Worm (Caenorhabditis elegans) whole organism, late embryonic: ENCODE results near the gene F41F3.1.

ENCODE experiments used
- C08G9.2 ChIP-seq: sonication (generic microtip); optimal IDR thresholded peaks from 2 replicates; lab custom pipeline; 2016; ENCODE audit warnings: mild to moderate bottlenecking, missing genetic modification characterization, moderate library complexity, missing compliant biosample characterization
- F13H6.1 ChIP-seq: sonication (generic microtip); optimal IDR thresholded peaks from 2 replicates; lab custom pipeline; 2016; ENCODE audit warnings: missing genetic modification characterization, missing compliant biosample characterization
- K02D7.2 ChIP-seq: sonication (generic microtip); optimal IDR thresholded peaks from 2 replicates; lab custom pipeline; 2017; ENCODE audit warnings: mild to moderate bottlenecking, missing genetic modification characterization, missing compliant biosample characterization
- T23F11.4 ChIP-seq: fragments of 200-800 bp; sonication (Bioruptor generic); optimal IDR thresholded peaks from 2 replicates; lab custom pipeline; 2018; ENCODE audit warnings: mild to moderate bottlenecking, missing genetic modification characterization, missing compliant biosample characterization
- Y22D7AL.16 ChIP-seq: sonication (generic microtip); optimal IDR thresholded peaks from 2 replicates; lab custom pipeline; 2016; ENCODE audit warnings: missing genetic modification characterization, missing compliant biosample characterization
- ceh-14 ChIP-seq: sonication (generic microtip); optimal IDR thresholded peaks from 2 replicates; lab custom pipeline; 2016; ENCODE audit warnings: missing genotype, missing genetic modification characterization, missing compliant biosample characterization
- ceh-2 ChIP-seq: sonication (generic microtip); optimal IDR thresholded peaks from 2 replicates; lab custom pipeline; 2016; ENCODE audit warnings: missing genotype, missing genetic modification characterization, missing compliant biosample characterization
- ceh-22 ChIP-seq: sonication (generic microtip); optimal IDR thresholded peaks from 2 replicates; lab custom pipeline; 2017; ENCODE audit warnings: missing biosample characterization, missing genetic modification characterization
- ceh-24 ChIP-seq: sonication (generic microtip); optimal IDR thresholded peaks from 2 replicates; lab custom pipeline; 2016; ENCODE audit warnings: mild to moderate bottlenecking, missing genetic modification characterization, missing compliant biosample characterization
- ceh-30 ChIP-seq: fragments of 150-350 bp; optimal IDR thresholded peaks from 2 replicates; lab custom pipeline; 2014; ENCODE audit warnings: missing biosample characterization, missing genetic modification characterization
- ceh-31 ChIP-seq: sonication (generic microtip); optimal IDR thresholded peaks from 2 replicates; lab custom pipeline; 2016; ENCODE audit warnings: missing genetic modification characterization, missing compliant biosample characterization
- ceh-34 ChIP-seq: sonication (generic microtip); optimal IDR thresholded peaks from 2 replicates; lab custom pipeline; 2016; ENCODE audit warnings: mild to moderate bottlenecking, missing genetic modification characterization, missing compliant biosample characterization
- ceh-6 ChIP-seq: fragments of 200-800 bp; sonication (Bioruptor generic); optimal IDR thresholded peaks from 2 replicates; lab custom pipeline; 2018; ENCODE audit warnings: mild to moderate bottlenecking, missing genetic modification characterization, missing compliant biosample characterization
- dmd-4 ChIP-seq: sonication (generic microtip); optimal IDR thresholded peaks from 2 replicates; lab custom pipeline; 2016; ENCODE audit warnings: borderline replicate concordance, missing genetic modification characterization, missing compliant biosample characterization
- dve-1 ChIP-seq: sonication (generic microtip); optimal IDR thresholded peaks from 2 replicates; lab custom pipeline; 2017; ENCODE audit warnings: antibody characterized with exemption, mild to moderate bottlenecking, missing genetic modification characterization, missing compliant biosample characterization
- elt-2 ChIP-seq: sonication (generic microtip); optimal IDR thresholded peaks from 2 replicates; lab custom pipeline; 2016; ENCODE audit warnings: missing genetic modification reagents, missing genetic modification characterization, missing compliant biosample characterization
- ets-4 ChIP-seq: sonication (generic microtip); optimal IDR thresholded peaks from 2 replicates; lab custom pipeline; 2016; ENCODE audit warnings: missing genetic modification characterization, missing compliant biosample characterization
- fkh-6 ChIP-seq: sonication (generic microtip); optimal IDR thresholded peaks from 2 replicates; lab custom pipeline; 2016; ENCODE audit warnings: missing genetic modification characterization, missing compliant biosample characterization
- gmeb-2 ChIP-seq: sonication (generic microtip); optimal IDR thresholded peaks from 2 replicates; lab custom pipeline; 2016; ENCODE audit warnings: missing genetic modification characterization, inconsistent platforms, missing compliant biosample characterization
- hlh-13 ChIP-seq: fragments of 200-800 bp; sonication (Bioruptor generic); optimal IDR thresholded peaks from 2 replicates; lab custom pipeline; 2018; ENCODE audit warnings: mild to moderate bottlenecking, missing genetic modification characterization, missing compliant biosample characterization
- hlh-30 ChIP-seq: sonication (generic microtip); optimal IDR thresholded peaks from 2 replicates; lab custom pipeline; 2017; ENCODE audit warnings: antibody characterized with exemption, missing genetic modification characterization, missing compliant biosample characterization; ENCODE audit not compliant: insufficient read depth
- hlh-6 ChIP-seq: sonication (generic microtip); optimal IDR thresholded peaks from 2 replicates; lab custom pipeline; 2016; ENCODE audit warnings: missing genotype, missing genetic modification characterization, missing compliant biosample characterization
- lim-6 ChIP-seq: sonication (generic microtip); optimal IDR thresholded peaks from 2 replicates; lab custom pipeline; 2016; ENCODE audit warnings: missing genetic modification characterization, missing compliant biosample characterization
- madf-2 ChIP-seq: sonication (generic microtip); optimal IDR thresholded peaks from 2 replicates; lab custom pipeline; 2017; ENCODE audit warnings: missing genetic modification characterization, missing compliant biosample characterization
- mec-3 ChIP-seq: sonication (generic microtip); optimal IDR thresholded peaks from 2 replicates; lab custom pipeline; 2016; ENCODE audit warnings: borderline replicate concordance, missing genetic modification characterization, missing compliant biosample characterization
- nfya-1 ChIP-seq: sonication (generic microtip); optimal IDR thresholded peaks from 2 replicates; lab custom pipeline; 2017; ENCODE audit warnings: missing genetic modification characterization, mild to moderate bottlenecking, missing compliant biosample characterization, antibody characterized with exemption, moderate library complexity
- nhr-11 ChIP-seq: fragments of 150-350 bp; optimal IDR thresholded peaks from 2 replicates; lab custom pipeline; 2014; ENCODE audit warnings: missing biosample characterization, missing genetic modification characterization
- nhr-232 ChIP-seq: sonication (generic microtip); optimal IDR thresholded peaks from 2 replicates; lab custom pipeline; 2016; ENCODE audit warnings: missing genetic modification characterization, missing compliant biosample characterization
- npax-4 ChIP-seq: sonication (generic microtip); optimal IDR thresholded peaks from 2 replicates; lab custom pipeline; 2016; ENCODE audit warnings: missing genetic modification characterization, missing compliant biosample characterization
- odd-2 ChIP-seq: sonication (generic microtip); optimal IDR thresholded peaks from 2 replicates; lab custom pipeline; 2017; ENCODE audit warnings: antibody characterized with exemption, mild to moderate bottlenecking, missing genetic modification characterization, missing compliant biosample characterization
- pqm-1 ChIP-seq: sonication (generic microtip); optimal IDR thresholded peaks from 2 replicates; lab custom pipeline; 2016; ENCODE audit warnings: missing genetic modification characterization, missing compliant biosample characterization
- pros-1 ChIP-seq: fragments of 150-350 bp; optimal IDR thresholded peaks from 2 replicates; lab custom pipeline; 2014; ENCODE audit warnings: missing biosample characterization, missing genetic modification reagents, missing genetic modification characterization
- ref-2 ChIP-seq: sonication (generic microtip); optimal IDR thresholded peaks from 2 replicates; lab custom pipeline; 2016; ENCODE audit warnings: missing genetic modification characterization, missing compliant biosample characterization
- rnt-1 ChIP-seq: sonication (generic microtip); optimal IDR thresholded peaks from 2 replicates; lab custom pipeline; 2016; ENCODE audit warnings: missing genetic modification characterization, missing compliant biosample characterization
- sdc-2 ChIP-seq: sonication (generic microtip); optimal IDR thresholded peaks from 2 replicates; lab custom pipeline; 2016; ENCODE audit warnings: missing genotype, missing genetic modification characterization, missing compliant biosample characterization
- sox-2 ChIP-seq: fragments of 200-800 bp; sonication (Bioruptor generic); IDR thresholded peaks from 2 replicates; pipeline ENCODE4 v1.3.6; 2022; ENCODE audit warnings: missing genetic modification reagents, missing genetic modification characterization, missing compliant biosample characterization
- sox-4 ChIP-seq: sonication (generic microtip); optimal IDR thresholded peaks from 2 replicates; lab custom pipeline; 2017; ENCODE audit warnings: mild to moderate bottlenecking, missing genetic modification characterization, inconsistent platforms, missing compliant biosample characterization
- tbx-7 ChIP-seq: sonication (generic microtip); optimal IDR thresholded peaks from 2 replicates; lab custom pipeline; 2016; ENCODE audit warnings: missing genotype, missing genetic modification characterization, missing compliant biosample characterization
- ttx-3 ChIP-seq: sonication (generic microtip); optimal IDR thresholded peaks from 2 replicates; lab custom pipeline; 2016; ENCODE audit warnings: missing genetic modification reagents, missing genetic modification characterization, missing compliant biosample characterization
- unc-3 ChIP-seq, 2 experiments: fragments of 200-800 bp in 1 of 2; sonication (Bioruptor generic) in 1 of 2; sonication (generic microtip) in 1 of 2; conservative IDR thresholded peaks in 1 of 2; optimal IDR thresholded peaks in 1 of 2; 2 replicates each; pipeline versions ENCODE4 v1.3.6 to Lab custom; 2016 to 2022; ENCODE audit warnings: missing compliant biosample characterization in 2 of 2, missing genetic modification characterization in 2 of 2, missing genetic modification reagents in 1 of 2
- unc-42 ChIP-seq: sonication (generic microtip); optimal IDR thresholded peaks from 2 replicates; lab custom pipeline; 2016; ENCODE audit warnings: missing genotype, missing genetic modification characterization, missing compliant biosample characterization
- unc-55 ChIP-seq: sonication (generic microtip); optimal IDR thresholded peaks from 2 replicates; lab custom pipeline; 2017; ENCODE audit warnings: missing biosample characterization, missing genetic modification reagents, missing genetic modification characterization
- unc-86 ChIP-seq: sonication (generic microtip); optimal IDR thresholded peaks from 2 replicates; lab custom pipeline; 2016; ENCODE audit warnings: missing genetic modification characterization, missing compliant biosample characterization
- ztf-16 ChIP-seq: sonication (generic microtip); optimal IDR thresholded peaks from 2 replicates; lab custom pipeline; 2017; ENCODE audit warnings: missing genetic modification characterization, missing compliant biosample characterization

The F41F3.1 gene

DNA sequence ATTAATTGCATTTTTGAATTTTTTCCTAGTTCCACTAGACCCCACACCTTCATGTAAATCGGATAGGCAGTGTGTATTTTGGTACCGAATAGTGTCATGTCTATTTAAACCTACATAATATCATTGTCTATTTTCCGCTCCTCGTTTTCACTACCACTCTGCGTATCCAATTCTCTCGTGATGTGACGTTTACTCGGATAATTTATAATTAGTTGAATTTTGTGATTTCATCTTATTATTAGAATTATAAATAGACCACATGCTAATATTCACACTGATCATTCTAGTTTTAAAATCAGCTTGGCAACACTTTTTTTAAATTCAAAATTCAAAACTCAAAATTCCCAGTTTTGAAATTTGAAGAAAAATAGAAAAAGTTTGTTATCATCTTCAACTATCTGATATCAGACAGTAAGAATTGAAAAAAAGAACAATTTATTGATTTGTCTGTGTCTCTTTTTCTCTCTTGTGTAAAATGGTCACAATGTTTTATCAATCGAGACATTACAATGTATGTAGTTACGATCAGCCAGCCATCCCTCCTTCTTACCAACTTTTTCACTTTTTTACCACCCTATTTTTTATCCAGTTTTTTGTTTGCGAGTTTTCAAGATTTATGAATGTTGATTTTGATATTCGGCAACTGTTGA is 13.7 kb upstream of the F41F3.1 start:
- TF ChIP-seq madf-2 (tag; lab: Kevin White, UChicago) (no peak), pqm-1 (tag; lab: Kevin White, UChicago) (no peak), Y22D7AL.16 (no peak)

DNA sequence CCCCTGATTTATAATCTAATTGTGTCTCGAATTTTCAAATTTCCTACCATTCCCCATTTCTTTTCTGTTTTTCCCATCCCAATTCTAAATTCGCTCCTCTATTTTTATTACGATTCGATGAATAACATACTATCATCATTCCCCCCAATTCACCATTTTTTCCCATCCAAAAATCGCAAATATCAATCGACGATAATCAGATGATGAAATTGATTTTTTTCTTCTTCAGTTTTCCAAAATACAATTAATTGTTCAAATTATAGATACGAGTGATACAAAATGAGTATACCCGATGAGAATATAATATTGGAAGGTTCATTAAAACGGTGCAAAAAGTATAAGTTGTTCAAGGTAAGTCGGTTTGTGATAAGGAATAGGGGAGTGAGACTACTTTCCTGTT is 11.7 kb upstream of the F41F3.1 start, which contains the start of gene soc-1:
Gene soc-1 (plus strand): TSS at position 262 of the 400 bp plus-strand sequence.
- TF ChIP-seq ceh-24 (tag; lab: Kevin White, UChicago) (no peak), ceh-30 (no peak), K02D7.2 (tag; lab: Kevin White, UChicago) (no peak), ceh-14 (tag; lab: Kevin White, UChicago) (no peak), dve-1 (no peak), Y22D7AL.16 (no peak), hlh-30 (no peak), hlh-6 (tag; lab: Kevin White, UChicago) (no peak), C08G9.2 (tag; lab: Kevin White, UChicago) (no peak), unc-55 (GFP tag; lab: Kevin White, UChicago) (no peak), ztf-16 (tag; lab: Kevin White, UChicago) (no peak), hlh-13 (GFP tag; lab: Kevin White, UChicago) (no peak), ceh-22 (no peak)

DNA sequence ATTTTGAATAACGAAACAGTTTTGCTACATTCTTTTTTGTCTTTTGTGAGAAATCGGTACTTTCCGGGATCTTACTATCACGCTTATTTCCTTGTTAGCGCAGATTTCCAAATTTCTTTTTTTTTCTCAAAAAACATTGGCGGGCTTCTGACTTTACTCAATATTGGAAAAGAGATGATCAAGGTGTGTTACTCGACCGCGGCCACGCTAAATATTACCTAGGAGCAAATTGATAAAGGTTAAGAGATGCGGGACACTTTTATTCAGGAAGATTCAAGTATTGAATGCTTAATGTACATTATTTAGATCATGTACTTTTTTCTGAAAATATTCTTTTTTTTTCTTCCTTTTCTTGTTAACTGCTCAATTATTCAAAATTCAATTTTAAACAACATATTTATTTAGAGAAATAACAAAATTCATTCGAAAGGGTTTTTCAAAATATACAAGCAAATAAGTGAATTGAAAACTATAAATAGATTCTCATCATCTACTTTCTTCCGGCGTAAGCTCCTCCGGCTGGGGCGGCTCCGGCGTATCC is 7.0 kb upstream of the F41F3.1 start:
- no peak for TF ChIP-seq npax-4 (tag; lab: Kevin White, UChicago)
- TF ChIP-seq unc-3 (GFP tag; conservative IDR thresholded peaks at IDR 0.05; lab: Robert Waterston, UW): no peak
- no peak for TF ChIP-seq unc-3 (tag; optimal IDR thresholded peaks at IDR 0.05; lab: Kevin White, UChicago)
- TF ChIP-seq ceh-24 (tag; lab: Kevin White, UChicago): no peak
- TF ChIP-seq dmd-4 (tag; lab: Kevin White, UChicago): no peak
- no peak for TF ChIP-seq ceh-2 (tag; lab: Kevin White, UChicago)
- TF ChIP-seq ztf-16 (tag; lab: Kevin White, UChicago): no peak
- no peak for TF ChIP-seq ceh-34
- TF ChIP-seq sox-2 (GFP tag; lab: Robert Waterston, UW): no peak
- TF ChIP-seq tbx-7 (tag; lab: Kevin White, UChicago): no peak
- no peak for TF ChIP-seq odd-2 (tag; lab: Kevin White, UChicago)
- TF ChIP-seq hlh-6 (tag; lab: Kevin White, UChicago): no peak
- TF ChIP-seq Y22D7AL.16: no peak
- no peak for TF ChIP-seq unc-86 (tag; lab: Kevin White, UChicago)
- no peak for TF ChIP-seq gmeb-2 (tag; lab: Kevin White, UChicago)
- TF ChIP-seq ceh-30: no peak
- TF ChIP-seq lim-6 (tag; lab: Kevin White, UChicago): no peak
- TF ChIP-seq pros-1 (tag; lab: Kevin White, UChicago): no peak
- no peak for TF ChIP-seq elt-2
- no peak for TF ChIP-seq ets-4
- no peak for TF ChIP-seq unc-42 (tag; lab: Kevin White, UChicago)

DNA sequence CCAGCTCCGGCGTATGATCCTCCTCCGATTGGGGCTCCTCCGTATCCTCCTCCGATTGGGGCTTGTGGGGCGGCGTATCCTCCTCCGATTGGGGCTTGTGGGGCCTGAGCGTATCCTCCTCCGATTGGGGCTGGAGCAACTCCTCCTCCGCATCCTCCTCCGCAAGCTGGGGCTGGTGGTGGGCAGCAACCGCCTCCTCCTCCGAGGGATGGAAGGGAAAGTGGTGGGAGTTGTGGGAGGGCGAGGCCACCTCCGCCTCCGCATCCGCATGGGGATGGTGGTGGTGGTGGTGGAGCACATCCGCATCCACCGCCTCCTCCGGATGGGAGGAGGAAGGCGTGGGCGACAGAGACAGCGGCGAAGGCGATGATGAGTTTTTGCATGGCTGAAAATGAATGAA is 6.5 kb upstream of the F41F3.1 start, which contains the start of gene F41F3.3:
Gene F41F3.3 (minus strand): TSS at position 383 of the 400 bp plus-strand sequence.
- TF ChIP-seq fkh-6 (tag; lab: Kevin White, UChicago): no peak
- peak; percentile 32 for TF ChIP-seq ceh-6 (GFP tag; lab: Kevin White, UChicago)
- peak; percentile 93 for TF ChIP-seq T23F11.4
- peak; percentile 49 for TF ChIP-seq F13H6.1
- TF ChIP-seq lim-6 (tag; lab: Kevin White, UChicago): no peak
- no peak for TF ChIP-seq ttx-3 (tag; lab: Kevin White, UChicago)
- TF ChIP-seq ztf-16 (tag; lab: Kevin White, UChicago): peak; percentile 70
- peak; percentile 43 for TF ChIP-seq sox-4 (tag; lab: Kevin White, UChicago)
- peak; percentile 24 for TF ChIP-seq ceh-2 (tag; lab: Kevin White, UChicago)
- TF ChIP-seq nhr-11 (tag; lab: Kevin White, UChicago): no peak
- no peak for TF ChIP-seq rnt-1 (tag; lab: Kevin White, UChicago)
- TF ChIP-seq ceh-34: no peak
- TF ChIP-seq dmd-4 (tag; lab: Kevin White, UChicago): peak; percentile 25
- no peak for TF ChIP-seq nhr-232 (tag; lab: Kevin White, UChicago)
- no peak for TF ChIP-seq hlh-6 (tag; lab: Kevin White, UChicago)
- peak; percentile 21 for TF ChIP-seq ceh-31 (tag; lab: Kevin White, UChicago)
- TF ChIP-seq gmeb-2 (tag; lab: Kevin White, UChicago): peak; percentile 24
- no peak for TF ChIP-seq sdc-2 (tag; lab: Kevin White, UChicago)
- TF ChIP-seq nfya-1 (tag; lab: Kevin White, UChicago): no peak
- peak; percentile 50 for TF ChIP-seq ref-2 (tag; lab: Kevin White, UChicago)
- peak; percentile 42 for TF ChIP-seq madf-2 (tag; lab: Kevin White, UChicago)
- peak; percentile 67 for TF ChIP-seq mec-3 (tag; lab: Kevin White, UChicago)
- no peak for TF ChIP-seq odd-2 (tag; lab: Kevin White, UChicago)
- peak; percentile 15 for TF ChIP-seq K02D7.2 (tag; lab: Kevin White, UChicago)
